Worm (Caenorhabditis elegans) whole organism, L1 larva: ENCODE results near the gene catp-6.

Experiments
- C04F5.9 ChIP-seq: sonication (generic microtip); optimal IDR thresholded peaks from 2 replicates; lab custom pipeline; 2016; ENCODE audit warnings: missing genetic modification characterization, missing compliant biosample characterization
- C16A3.4 ChIP-seq: fragments of 150-350 bp; optimal IDR thresholded peaks from 2 replicates; lab custom pipeline; 2014; ENCODE audit warnings: missing biosample characterization, missing genetic modification characterization
- F16B12.6 ChIP-seq: fragments of 150-350 bp; optimal IDR thresholded peaks from 2 replicates; lab custom pipeline; 2014; ENCODE audit warnings: missing biosample characterization, missing genetic modification characterization
- aha-1 ChIP-seq: fragments of 150-350 bp; optimal IDR thresholded peaks from 2 replicates; lab custom pipeline; 2014; ENCODE audit warnings: missing biosample characterization, missing genetic modification characterization
- alr-1 ChIP-seq: fragments of 200-800 bp; sonication (Bioruptor generic); optimal IDR thresholded peaks from 2 replicates; lab custom pipeline; 2018; ENCODE audit warnings: borderline replicate concordance, mild to moderate bottlenecking, missing genetic modification characterization, missing compliant biosample characterization
- aly-2 ChIP-seq: fragments of 150-350 bp; optimal IDR thresholded peaks from 2 replicates; lab custom pipeline; 2014; ENCODE audit warnings: missing biosample characterization, missing genetic modification characterization
- ceh-88 ChIP-seq: fragments of 200-800 bp; sonication (Bioruptor generic); IDR thresholded peaks from 2 replicates; pipeline ENCODE4 v1.3.6; 2022; ENCODE audit warnings: missing genetic modification characterization, missing compliant biosample characterization
- ces-1 ChIP-seq: fragments of 150-350 bp; optimal IDR thresholded peaks from 2 replicates; lab custom pipeline; 2014; ENCODE audit warnings: missing biosample characterization, missing genetic modification reagents, missing genetic modification characterization
- dsc-1 ChIP-seq: sonication (generic microtip); optimal IDR thresholded peaks from 2 replicates; lab custom pipeline; 2016; ENCODE audit warnings: mild to moderate bottlenecking, missing genetic modification characterization, missing compliant biosample characterization
- efl-1 ChIP-seq, 4 experiments: fragments of 150-350 bp; optimal IDR thresholded peaks in 3 of 4; peaks in 1 of 4; 1 replicate in 1 of 4; 2 replicates in 3 of 4; lab custom pipeline; 2014; ENCODE audit warnings: missing biosample characterization in 2 of 4, missing genetic modification characterization in 2 of 4, missing genetic modification reagents in 2 of 4
- efl-3 ChIP-seq: fragments of 200-800 bp; sonication (Bioruptor generic); optimal IDR thresholded peaks from 2 replicates; lab custom pipeline; 2018; ENCODE audit warnings: mild to moderate bottlenecking, missing genetic modification characterization, missing compliant biosample characterization
- egl-27 ChIP-seq, 2 experiments: fragments of 150-350 bp in 1 of 2; sonication (generic microtip); optimal IDR thresholded peaks; 3 replicates each; lab custom pipeline; 2017 to 2018; ENCODE audit warnings: missing biosample characterization in 2 of 2, missing genetic modification characterization in 2 of 2, missing genetic modification reagents in 2 of 2
- elt-3 ChIP-seq, 6 experiments: fragments of 150-350 bp in 1 of 6; sonication (generic microtip); optimal IDR thresholded peaks; 2 replicates each; lab custom pipeline; 2017 to 2018; ENCODE audit warnings: missing biosample characterization in 6 of 6, missing genetic modification characterization in 6 of 6, inconsistent platforms in 1 of 6
- fkh-8 ChIP-seq: sonication (generic microtip); optimal IDR thresholded peaks from 2 replicates; lab custom pipeline; 2016; ENCODE audit warnings: mild to moderate bottlenecking, missing genetic modification characterization, missing compliant biosample characterization
- fos-1 ChIP-seq: fragments of 150-350 bp; optimal IDR thresholded peaks from 2 replicates; lab custom pipeline; 2014; ENCODE audit warnings: missing biosample characterization, missing genetic modification characterization
- hlh-17 ChIP-seq: fragments of 200-800 bp; sonication (Bioruptor generic); optimal IDR thresholded peaks from 2 replicates; lab custom pipeline; 2018; ENCODE audit warnings: missing genetic modification characterization, mild to moderate bottlenecking, missing compliant biosample characterization, moderate library complexity, borderline replicate concordance
- hlh-4 ChIP-seq: sonication (generic microtip); optimal IDR thresholded peaks from 2 replicates; lab custom pipeline; 2016; ENCODE audit warnings: mild to moderate bottlenecking, missing genetic modification characterization, missing compliant biosample characterization
- hpl-2 ChIP-seq: fragments of 150-350 bp; optimal IDR thresholded peaks from 2 replicates; lab custom pipeline; 2014; ENCODE audit warnings: missing biosample characterization, missing genetic modification reagents, missing genetic modification characterization
- isw-1 ChIP-seq: fragments of 200-800 bp; sonication (Bioruptor generic); IDR thresholded peaks from 2 replicates; pipeline ENCODE4 v1.3.6; 2022; ENCODE audit warnings: missing genetic modification characterization, missing compliant biosample characterization
- jun-1 ChIP-seq: fragments of 150-350 bp; optimal IDR thresholded peaks from 2 replicates; lab custom pipeline; 2014; ENCODE audit warnings: missing biosample characterization, missing genetic modification reagents, missing genetic modification characterization
- lin-14 ChIP-seq: fragments of 200-800 bp; sonication (Bioruptor generic); optimal IDR thresholded peaks from 2 replicates; lab custom pipeline; 2018; ENCODE audit warnings: mild to moderate bottlenecking, missing genetic modification characterization, moderate library complexity, missing compliant biosample characterization
- lin-15B ChIP-seq: fragments of 150-350 bp; sonication (generic microtip); optimal IDR thresholded peaks from 3 replicates; lab custom pipeline; 2014; ENCODE audit warnings: missing biosample characterization, missing genetic modification characterization
- lin-35 ChIP-seq, 2 experiments: fragments of 150-350 bp; optimal IDR thresholded peaks; 2 replicates each; lab custom pipeline; 2014; ENCODE audit warnings: missing biosample characterization in 2 of 2, missing genetic modification characterization in 2 of 2, missing genetic modification reagents in 2 of 2
- lin-39 ChIP-seq: fragments of 150-350 bp; optimal IDR thresholded peaks from 2 replicates; lab custom pipeline; 2014; ENCODE audit warnings: missing biosample characterization, missing genetic modification reagents, missing genetic modification characterization
- lir-3 ChIP-seq: sonication (generic microtip); optimal IDR thresholded peaks from 2 replicates; lab custom pipeline; 2016; ENCODE audit warnings: mild to moderate bottlenecking, missing genetic modification characterization, moderate library complexity, missing compliant biosample characterization; ENCODE audit not compliant: poor library complexity
- mab-9 ChIP-seq: fragments of 200-800 bp; sonication (Bioruptor generic); IDR thresholded peaks from 2 replicates; pipeline ENCODE4 v1.3.6; 2022; ENCODE audit warnings: missing genetic modification reagents, missing genetic modification characterization, missing compliant biosample characterization
- mef-2 ChIP-seq: fragments of 150-350 bp; optimal IDR thresholded peaks from 2 replicates; lab custom pipeline; 2014; ENCODE audit warnings: missing biosample characterization, missing genetic modification characterization
- mep-1 ChIP-seq: fragments of 150-350 bp; optimal IDR thresholded peaks from 2 replicates; lab custom pipeline; 2014; ENCODE audit warnings: missing biosample characterization, missing genetic modification characterization
- nhr-11 ChIP-seq: fragments of 150-350 bp; optimal IDR thresholded peaks from 2 replicates; lab custom pipeline; 2014; ENCODE audit warnings: missing biosample characterization, missing genetic modification characterization
- nhr-12 ChIP-seq: sonication (generic microtip); optimal IDR thresholded peaks from 2 replicates; lab custom pipeline; 2017; ENCODE audit warnings: missing biosample characterization, missing genetic modification characterization
- nhr-19 ChIP-seq: fragments of 200-800 bp; sonication (Bioruptor generic); conservative IDR thresholded peaks from 2 replicates; pipeline ENCODE4 v1.3.6; 2022; ENCODE audit warnings: missing genetic modification characterization, missing compliant biosample characterization
- nhr-20 ChIP-seq: sonication (generic microtip); optimal IDR thresholded peaks from 2 replicates; lab custom pipeline; 2016; ENCODE audit warnings: mild to moderate bottlenecking, missing genetic modification characterization, missing compliant biosample characterization
- nhr-237 ChIP-seq: fragments of 150-350 bp; optimal IDR thresholded peaks from 2 replicates; lab custom pipeline; 2014; ENCODE audit warnings: missing biosample characterization, missing genetic modification characterization
- nhr-71 ChIP-seq: sonication (generic microtip); optimal IDR thresholded peaks from 2 replicates; lab custom pipeline; 2016; ENCODE audit warnings: mild to moderate bottlenecking, missing genetic modification characterization, moderate library complexity, missing compliant biosample characterization
- nhr-77 ChIP-seq: fragments of 150-350 bp; optimal IDR thresholded peaks from 2 replicates; lab custom pipeline; 2014; ENCODE audit warnings: missing biosample characterization, missing genetic modification characterization
- nhr-84 ChIP-seq: sonication (generic microtip); optimal IDR thresholded peaks from 2 replicates; lab custom pipeline; 2017; ENCODE audit warnings: missing biosample characterization, missing genetic modification characterization
- nhr-85 ChIP-seq: sonication (generic microtip); peaks from one replicate; lab custom pipeline; 2016; ENCODE audit warnings: missing genetic modification characterization, inconsistent platforms, missing compliant biosample characterization
- pag-3 ChIP-seq: sonication (generic microtip); optimal IDR thresholded peaks from 2 replicates; lab custom pipeline; 2017; ENCODE audit warnings: missing genetic modification characterization, mild to moderate bottlenecking, missing compliant biosample characterization, antibody characterized with exemption, borderline replicate concordance; ENCODE audit not compliant: insufficient read depth
- pax-3 ChIP-seq: fragments of 200-800 bp; sonication (Bioruptor generic); optimal IDR thresholded peaks from 2 replicates; lab custom pipeline; 2018; ENCODE audit warnings: mild to moderate bottlenecking, missing genetic modification characterization, moderate library complexity, missing compliant biosample characterization
- pqm-1 ChIP-seq: sonication (generic microtip); optimal IDR thresholded peaks from 3 replicates; lab custom pipeline; 2017; ENCODE audit warnings: missing biosample characterization, missing genetic modification characterization
- skn-1 ChIP-seq: fragments of 150-350 bp; optimal IDR thresholded peaks from 2 replicates; lab custom pipeline; 2014; ENCODE audit warnings: missing biosample characterization, missing genetic modification characterization
- snpc-4 ChIP-seq: fragments of 150-350 bp; optimal IDR thresholded peaks from 2 replicates; lab custom pipeline; 2014; ENCODE audit warnings: missing biosample characterization, missing genetic modification characterization
- sox-4 ChIP-seq: sonication (generic microtip); optimal IDR thresholded peaks from 2 replicates; lab custom pipeline; 2016; ENCODE audit warnings: missing genetic modification characterization, missing compliant biosample characterization
- sptf-1 ChIP-seq: fragments of 150-350 bp; optimal IDR thresholded peaks from 2 replicates; lab custom pipeline; 2014; ENCODE audit warnings: missing biosample characterization, missing genetic modification characterization
- tbx-2 ChIP-seq: sonication (generic microtip); optimal IDR thresholded peaks from 2 replicates; lab custom pipeline; 2016; ENCODE audit warnings: missing genetic modification characterization, missing compliant biosample characterization
- unc-30 ChIP-seq: sonication (generic microtip); optimal IDR thresholded peaks from 2 replicates; lab custom pipeline; 2017; ENCODE audit warnings: missing biosample characterization, missing genetic modification characterization
- unc-86 ChIP-seq: sonication (generic microtip); optimal IDR thresholded peaks from 2 replicates; lab custom pipeline; 2016; ENCODE audit warnings: missing genetic modification characterization, missing compliant biosample characterization
- unc-98 ChIP-seq: fragments of 200-800 bp; sonication (Bioruptor generic); IDR thresholded peaks from 2 replicates; pipeline ENCODE4 v1.3.6; 2022; ENCODE audit warnings: missing genetic modification characterization, missing compliant biosample characterization
- zag-1 ChIP-seq: fragments of 150-350 bp; optimal IDR thresholded peaks from 2 replicates; lab custom pipeline; 2014; ENCODE audit warnings: missing biosample characterization, missing genetic modification characterization
- ztf-4 ChIP-seq: fragments of 150-350 bp; optimal IDR thresholded peaks from 2 replicates; lab custom pipeline; 2014; ENCODE audit warnings: missing biosample characterization, missing genetic modification characterization

The catp-6 gene

DNA sequence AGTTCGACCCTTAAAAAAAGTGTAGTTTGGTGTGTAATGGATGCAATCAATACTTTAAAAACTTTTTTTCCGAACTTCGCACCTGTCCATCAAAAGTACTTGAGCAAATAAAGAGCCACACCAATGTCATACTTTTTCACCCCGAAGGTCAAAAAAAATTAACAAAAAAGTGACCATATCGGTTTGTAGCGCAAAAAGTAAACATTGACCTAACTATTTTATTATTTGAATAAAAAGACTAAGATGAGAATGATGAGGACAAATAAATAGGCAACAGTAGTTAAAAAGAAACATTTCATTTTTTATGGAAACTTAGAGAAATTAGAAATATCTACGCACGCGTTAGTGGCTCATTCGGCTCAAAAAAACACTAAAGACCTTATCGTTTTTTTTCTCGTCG is 45.0 kb upstream of the catp-6 start:
- TF ChIP-seq nhr-20 (tag; lab: Kevin White, UChicago), result no peak
- TF ChIP-seq unc-30 (tag; lab: Kevin White, UChicago), result no peak
- TF ChIP-seq lin-14 (GFP tag; lab: Kevin White, UChicago), result peak; percentile 31
- peak; percentile 45 for TF ChIP-seq tbx-2 (tag; lab: Kevin White, UChicago)
- TF ChIP-seq lin-39 (tag; lab: Kevin White, UChicago), result no peak
- no peak for TF ChIP-seq elt-3 (tag; optimal IDR thresholded peaks at IDR 0.05; lab: Kevin White, UChicago)
- TF ChIP-seq ztf-4, result no peak
- TF ChIP-seq efl-3 (GFP tag; lab: Kevin White, UChicago), result no peak
- TF ChIP-seq lin-15B (tag; lab: Kevin White, UChicago), result no peak
- peak; percentile 16 for TF ChIP-seq nhr-77

DNA sequence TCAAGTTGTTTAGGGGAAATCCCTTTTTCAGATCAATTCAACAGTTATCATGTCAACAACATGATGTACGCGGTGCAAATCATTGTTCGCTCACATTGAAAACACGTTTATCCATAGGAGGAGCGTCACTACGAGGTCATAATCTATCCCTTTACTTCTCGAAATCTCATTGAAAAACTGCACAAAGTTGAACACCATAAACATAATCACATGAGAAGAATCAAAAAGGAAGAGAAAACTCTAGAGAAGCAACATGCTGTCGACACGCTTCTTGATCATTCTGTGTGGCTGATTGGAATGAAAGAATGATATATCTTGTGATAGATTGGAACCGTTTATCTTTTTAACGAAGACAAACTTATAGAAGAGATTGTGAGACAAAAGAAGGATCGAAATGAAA is 43.5 kb upstream of the catp-6 start:
- TF ChIP-seq unc-98 (GFP tag; lab: Robert Waterston, UW) (no peak), pag-3 (tag; lab: Kevin White, UChicago) (no peak), ceh-88 (0 out of 2 replicates have a peak, but pooled peaks have one; percentile 21), nhr-12 (tag; lab: Kevin White, UChicago) (no peak), pax-3 (no peak), fos-1 (tag; lab: Kevin White, UChicago) (no peak), unc-30 (tag; lab: Kevin White, UChicago) (no peak), nhr-20 (tag; lab: Kevin White, UChicago) (peak; percentile 96), isw-1 (GFP tag; lab: Robert Waterston, UW) (no peak), nhr-77 (no peak), skn-1 (tag; lab: Kevin White, UChicago) (no peak), mab-9 (GFP tag; lab: Robert Waterston, UW) (no peak), lin-35 (GFP tag; optimal IDR thresholded peaks at IDR 0.05; lab: Kevin White, UChicago) (peak in 1 of 2 experiments; percentile 74), hlh-17 (no peak), pqm-1 (tag; lab: Kevin White, UChicago) (no peak), lir-3 (peak; percentile 56), elt-3 (tag; optimal IDR thresholded peaks at IDR 0.05; lab: Kevin White, UChicago) (peak in 5 of 6 experiments; percentile 56 to 98 (median 67)), ces-1 (no peak), nhr-19 (GFP tag; lab: Robert Waterston, UW) (peak; percentile 87), nhr-71 (tag; lab: Kevin White, UChicago) (peak; percentile 93), tbx-2 (tag; lab: Kevin White, UChicago) (peak; percentile 84), egl-27 (tag; optimal IDR thresholded peaks at IDR 0.05; lab: Kevin White, UChicago) (no peak), C16A3.4 (peak; percentile 44), efl-1 (optimal IDR thresholded peaks at IDR 0.05; lab: Kevin White, UChicago) (peak in 1 of 2 experiments; percentile 17), efl-1 (GFP tag; optimal IDR thresholded peaks at IDR 0.05 in 1 of 2; lab: Kevin White, UChicago) (peak in 1 of 2 experiments; percentile 94), mef-2 (tag; lab: Kevin White, UChicago) (no peak), sox-4 (tag; lab: Kevin White, UChicago) (no peak), dsc-1 (tag; lab: Kevin White, UChicago) (no peak), aha-1 (tag; lab: Kevin White, UChicago) (no peak), alr-1 (no peak), nhr-11 (tag; lab: Kevin White, UChicago) (no peak), snpc-4 (tag; lab: Kevin White, UChicago) (no peak), mep-1 (tag; lab: Kevin White, UChicago) (peak; percentile 53), F16B12.6 (tag; lab: Kevin White, UChicago) (no peak), zag-1 (no peak), nhr-84 (tag; lab: Kevin White, UChicago) (no peak), C04F5.9 (tag; lab: Kevin White, UChicago) (no peak), hpl-2 (GFP tag; lab: Kevin White, UChicago) (no peak), lin-14 (GFP tag; lab: Kevin White, UChicago) (peak; percentile 84), hlh-4 (tag; lab: Kevin White, UChicago) (no peak), nhr-237 (tag; lab: Kevin White, UChicago) (no peak), lin-39 (tag; lab: Kevin White, UChicago) (no peak), unc-86 (tag; lab: Kevin White, UChicago) (no peak), jun-1 (tag; lab: Kevin White, UChicago) (no peak), sptf-1 (tag; lab: Kevin White, UChicago) (no peak), fkh-8 (no peak), aly-2 (tag; lab: Kevin White, UChicago) (no peak), nhr-85 (tag; lab: Kevin White, UChicago) (peak; percentile 98)
